Worm (Caenorhabditis elegans): ENCODE measurements around the gene ptr-3.

Gene ptr-3

DNA sequence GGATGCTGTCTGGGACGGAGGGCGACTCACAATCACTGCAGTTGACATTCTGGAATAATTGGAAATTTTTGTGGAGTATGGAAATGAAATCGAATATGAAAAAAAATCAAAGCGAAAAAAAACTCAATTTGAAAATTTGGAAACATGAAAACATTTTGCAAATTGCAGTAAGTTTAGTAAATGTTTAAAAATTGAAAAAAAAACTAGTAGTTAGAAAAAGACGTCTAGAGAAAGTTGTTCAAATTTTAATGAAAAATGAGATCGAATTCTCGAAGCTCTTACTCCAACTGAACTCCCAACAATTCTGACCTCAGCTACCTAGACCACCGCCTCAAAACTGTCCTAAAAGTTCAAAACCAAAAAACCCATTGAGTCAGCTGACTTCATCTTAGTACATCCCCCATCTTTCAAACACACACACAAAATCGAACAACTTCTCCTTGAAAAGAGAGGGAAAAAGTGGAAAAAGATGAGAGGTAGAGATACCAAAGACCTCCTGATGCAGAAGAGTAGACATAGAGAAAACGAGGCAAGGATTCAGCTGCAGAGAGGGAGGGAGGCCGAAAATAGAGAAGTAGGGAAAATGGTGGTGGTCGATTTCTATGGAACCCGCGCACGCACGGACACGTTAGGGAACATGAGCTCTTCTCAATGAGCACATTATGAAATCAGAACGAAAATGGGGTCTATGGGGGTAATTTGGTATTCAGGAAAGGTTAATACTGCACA, 44.1 kb downstream of the ptr-3 start, which contains the start of gene K01A2.10 (continued):
- no peak for TF ChIP-seq fos-1 (tag; optimal IDR thresholded peaks at IDR 0.05)
- TF ChIP-seq daf-8 (GFP tag; IDR thresholded peaks at IDR 0.05): no peak
- no peak for TF ChIP-seq nhr-77 (tag; optimal IDR thresholded peaks at IDR 0.05)
- no peak for TF ChIP-seq jun-1 (tag; optimal IDR thresholded peaks at IDR 0.05)
- no peak for TF ChIP-seq nhr-6 (tag; optimal IDR thresholded peaks at IDR 0.05)
- TF ChIP-seq daf-16 (GFP tag; optimal IDR thresholded peaks at IDR 0.05): no peak
- TF ChIP-seq daf-16 (tag; optimal IDR thresholded peaks at IDR 0.05): no peak
- no peak for TF ChIP-seq snpc-1.2 (GFP tag; IDR thresholded peaks at IDR 0.05)
- no peak for TF ChIP-seq dve-1 (tag; optimal IDR thresholded peaks at IDR 0.05; ENCODE audit: insufficient read depth)
- no peak for TF ChIP-seq nhr-25 (tag; optimal IDR thresholded peaks at IDR 0.05; ENCODE audit: borderline replicate concordance, insufficient read depth)
- no peak for TF ChIP-seq zip-2 (tag; optimal IDR thresholded peaks at IDR 0.05)
- TF ChIP-seq dpl-1 (GFP tag; optimal IDR thresholded peaks at IDR 0.05): peak; percentile 10
- no peak for TF ChIP-seq lin-15B (tag; optimal IDR thresholded peaks at IDR 0.05)
- TF ChIP-seq Y48G9A.11 (GFP tag; IDR thresholded peaks at IDR 0.05): no peak
- no peak for TF ChIP-seq zfp-3 (GFP tag; conservative IDR thresholded peaks at IDR 0.05)

DNA sequence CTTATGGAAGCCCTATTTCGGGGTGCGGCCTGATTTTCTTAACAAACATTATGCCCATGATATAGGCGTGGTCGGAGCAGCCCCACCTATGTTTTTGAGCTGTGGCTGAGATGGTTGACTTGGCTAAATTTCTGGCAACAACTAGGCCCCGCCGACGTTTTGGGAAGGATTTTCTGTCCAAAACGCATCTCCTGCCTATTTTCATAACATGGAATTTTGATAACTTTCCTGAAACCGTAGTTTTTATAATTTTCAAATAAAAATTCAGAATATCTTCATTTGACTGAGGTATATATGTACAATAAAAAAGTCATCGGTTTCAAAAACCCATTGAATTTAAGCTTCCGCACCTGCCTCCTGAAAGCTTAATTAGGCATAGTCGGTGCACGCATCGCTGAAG, 46.2 kb downstream of the ptr-3 start:
- TF ChIP-seq madf-5 (GFP tag; IDR thresholded peaks at IDR 0.05) (no peak), unc-62 (GFP tag; optimal IDR thresholded peaks at IDR 0.05 in 1 of 2) (peak in 1 of 2 experiments; percentile 74), unc-62 (tag; optimal IDR thresholded peaks at IDR 0.05) (no peak), dmd-9 (GFP tag; IDR thresholded peaks at IDR 0.05) (no peak)

- TF ChIP-seq aha-1 (tag) (peak; percentile 51), ama-1 (optimal IDR thresholded peaks at IDR 0.05) (no peak)
Observed at ce11 chrII:320783-321182, 46.6 kb downstream of the ptr-3 start.

ce11 chrII:319459-319858, 47.9 kb downstream of the ptr-3 start, which contains the start of gene far-7:
Gene far-7 (plus strand): TSS chrII:319789.
- TF ChIP-seq hlh-30 (tag; optimal IDR thresholded peaks at IDR 0.05; ENCODE audit: insufficient read depth): peak; percentile 48
- no peak for TF ChIP-seq nhr-76 (tag; optimal IDR thresholded peaks at IDR 0.05)
- TF ChIP-seq nhr-28 (tag; optimal IDR thresholded peaks at IDR 0.05): peak; percentile 58
- no peak for TF ChIP-seq daf-19 (GFP tag; conservative IDR thresholded peaks at IDR 0.05)

- TF ChIP-seq ceh-20 (GFP tag; IDR thresholded peaks at IDR 0.05) (no peak), spr-3 (GFP tag; optimal IDR thresholded peaks at IDR 0.05) (no peak), nhr-102 (tag; optimal IDR thresholded peaks at IDR 0.05) (no peak), cey-2 (tag; optimal IDR thresholded peaks at IDR 0.05; ENCODE audit: borderline replicate concordance, insufficient read depth) (no peak), nhr-76 (tag; optimal IDR thresholded peaks at IDR 0.05) (no peak), nhr-11 (tag; optimal IDR thresholded peaks at IDR 0.05) (no peak), mdl-1 (tag; optimal IDR thresholded peaks at IDR 0.05) (no peak), lin-38 (GFP tag; IDR thresholded peaks at IDR 0.05) (no peak), ztf-7 (tag; optimal IDR thresholded peaks at IDR 0.05) (no peak), ceh-82 (tag; optimal IDR thresholded peaks at IDR 0.05) (no peak), ceh-62 (tag; optimal IDR thresholded peaks at IDR 0.05) (no peak)
Observed at ce11 chrII:313540-313939, 53.8 kb downstream of the ptr-3 start.
